Worm (Caenorhabditis elegans): Measurements from ENCODE around the gene nhr-178.

Gene nhr-178

DNA sequence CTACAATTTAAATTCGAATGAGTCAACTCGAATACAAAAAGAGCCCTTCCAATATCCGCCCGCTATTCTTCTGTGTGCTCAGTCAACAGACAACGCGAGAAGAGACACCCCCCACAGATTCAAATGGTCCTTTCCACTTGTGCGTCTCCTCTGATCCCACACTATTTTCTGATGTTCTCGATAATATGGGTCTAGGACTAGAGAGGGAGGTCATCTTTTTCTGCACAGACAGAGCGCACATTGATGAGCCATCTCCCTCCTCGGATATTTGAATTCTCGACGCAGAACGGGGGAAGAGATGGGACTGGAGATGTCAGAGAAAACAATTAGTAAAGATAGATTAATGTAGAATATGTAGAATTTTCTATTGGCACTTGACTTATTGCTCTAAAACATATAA lies 37.1 kb downstream of the nhr-178 start:
- TF ChIP-seq lin-39 (tag; optimal IDR thresholded peaks at IDR 0.05): no peak
- TF ChIP-seq zip-11 (GFP tag; IDR thresholded peaks at IDR 0.05): no peak
- no peak for TF ChIP-seq daf-16 (GFP tag; optimal IDR thresholded peaks at IDR 0.05)
- no peak for TF ChIP-seq daf-16 (tag; optimal IDR thresholded peaks at IDR 0.05)
- TF ChIP-seq T20F7.1 (GFP tag; optimal IDR thresholded peaks at IDR 0.05): no peak
- no peak for TF ChIP-seq unc-39 (tag; optimal IDR thresholded peaks at IDR 0.05)
- TF ChIP-seq unc-62 (GFP tag; optimal IDR thresholded peaks at IDR 0.05 in 1 of 2): no peak
- no peak for TF ChIP-seq unc-62 (tag; optimal IDR thresholded peaks at IDR 0.05)
- TF ChIP-seq ZK546.5 (tag; optimal IDR thresholded peaks at IDR 0.05): no peak
- TF ChIP-seq dmd-9 (GFP tag; IDR thresholded peaks at IDR 0.05): no peak
- no peak for TF ChIP-seq mes-2 (tag; optimal IDR thresholded peaks at IDR 0.05; ENCODE audit: poor library complexity, severe bottlenecking)
- no peak for TF ChIP-seq madf-9 (GFP tag; conservative IDR thresholded peaks at IDR 0.05)
- no peak for TF ChIP-seq pha-4 (GFP tag; IDR thresholded peaks at IDR 0.05)
- TF ChIP-seq pha-4 (tag; optimal IDR thresholded peaks at IDR 0.05): no peak
- no peak for TF ChIP-seq lir-3 (tag; optimal IDR thresholded peaks at IDR 0.05)
- TF ChIP-seq daf-8 (GFP tag; IDR thresholded peaks at IDR 0.05): no peak
- TF ChIP-seq rbr-2 (tag; optimal IDR thresholded peaks at IDR 0.05): no peak
- TF ChIP-seq ceh-32 (tag; optimal IDR thresholded peaks at IDR 0.05; ENCODE audit: poor library complexity): no peak
- TF ChIP-seq snpc-4 (tag; optimal IDR thresholded peaks at IDR 0.05): no peak
- no peak for TF ChIP-seq mxl-2 (GFP tag; conservative IDR thresholded peaks at IDR 0.05)
- no peak for TF ChIP-seq F49E8.2 (tag; optimal IDR thresholded peaks at IDR 0.05; ENCODE audit: borderline replicate concordance)
- no peak for TF ChIP-seq lin-1 (GFP tag; IDR thresholded peaks at IDR 0.05)

DNA sequence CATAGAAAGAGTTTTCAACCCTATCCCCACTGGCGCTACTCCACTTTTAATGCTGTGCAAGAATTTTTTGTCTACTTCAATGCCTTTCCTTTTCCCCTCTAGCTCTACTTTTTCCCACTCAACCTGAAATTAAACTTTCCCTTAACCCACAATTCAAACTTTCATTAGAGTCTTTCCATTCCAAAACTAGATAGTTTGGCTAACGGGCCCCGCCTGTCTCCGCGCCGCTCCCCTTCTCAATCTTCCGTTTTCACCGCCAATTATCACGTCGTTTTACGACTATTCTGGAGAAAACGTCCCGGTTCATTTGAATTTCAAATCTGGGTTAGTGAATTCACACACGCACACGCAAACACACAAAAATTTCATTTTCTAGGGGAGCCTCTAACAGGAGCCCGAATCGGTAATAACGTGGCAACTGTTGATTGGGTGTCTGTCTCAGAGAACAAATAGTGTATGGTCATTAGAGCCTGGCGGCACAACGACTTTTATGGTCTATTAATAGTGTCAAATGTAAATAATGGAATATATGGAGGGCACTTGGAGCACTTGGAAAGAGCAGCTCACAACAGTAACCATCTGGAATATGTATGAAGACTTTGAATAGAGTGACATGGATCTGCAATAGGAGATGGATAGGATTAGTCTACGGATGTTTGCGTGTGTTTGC lies 37.9 kb downstream of the nhr-178 start:
- TF ChIP-seq lin-29 (GFP tag; IDR thresholded peaks at IDR 0.05): no peak
- peak; percentile 67 for TF ChIP-seq aha-1 (tag)
- TF ChIP-seq unc-62 (GFP tag; optimal IDR thresholded peaks at IDR 0.05 in 1 of 2): peak in 1 of 2 experiments; percentile 52
- no peak for TF ChIP-seq unc-62 (tag; optimal IDR thresholded peaks at IDR 0.05)

DNA sequence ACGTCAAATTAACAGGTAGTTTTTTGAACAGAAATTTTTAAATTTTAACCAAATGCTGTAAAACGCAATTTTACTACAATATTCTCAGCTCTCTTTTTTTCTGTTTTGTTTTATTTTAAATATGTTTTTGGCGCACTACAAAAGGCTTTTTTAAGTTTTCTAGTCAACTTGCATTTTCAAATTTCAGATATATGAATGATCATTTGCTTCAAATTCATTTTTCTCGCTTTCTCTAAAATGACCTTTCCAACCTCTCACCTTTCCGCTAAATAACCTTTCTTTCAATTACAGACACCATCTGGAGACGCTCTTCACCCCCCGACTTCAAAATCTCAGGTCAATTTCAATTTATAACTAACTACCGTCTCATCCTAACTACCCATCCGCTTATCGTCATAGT lies 41.0 kb downstream of the nhr-178 start, which contains the start of gene cdc-25.2:
Gene cdc-25.2, plus strand, starts transcription at position 301 of the 400 bp plus-strand sequence.
- TF ChIP-seq spr-3 (GFP tag; optimal IDR thresholded peaks at IDR 0.05): no peak
- no peak for TF ChIP-seq ztf-11 (tag; optimal IDR thresholded peaks at IDR 0.05)
- no peak for TF ChIP-seq ceh-44 (GFP tag; IDR thresholded peaks at IDR 0.05)
- no peak for TF ChIP-seq R02D3.7 (tag; optimal IDR thresholded peaks at IDR 0.05)
- no peak for TF ChIP-seq unc-130 (GFP tag; optimal IDR thresholded peaks at IDR 0.05)
- no peak for TF ChIP-seq unc-39 (tag; optimal IDR thresholded peaks at IDR 0.05)
- no peak for TF ChIP-seq nhr-48 (tag; optimal IDR thresholded peaks at IDR 0.05)
- no peak for TF ChIP-seq Y75B8A.6 (GFP tag; IDR thresholded peaks at IDR 0.05)
- TF ChIP-seq hlh-11 (tag; optimal IDR thresholded peaks at IDR 0.05): no peak
- no peak for TF ChIP-seq nhr-6 (tag; optimal IDR thresholded peaks at IDR 0.05)
- no peak for TF ChIP-seq pqm-1 (tag; optimal IDR thresholded peaks at IDR 0.05)
- TF ChIP-seq zip-11 (GFP tag; IDR thresholded peaks at IDR 0.05): no peak
- TF ChIP-seq F37D6.2 (tag; optimal IDR thresholded peaks at IDR 0.05): no peak
- TF ChIP-seq spr-1 (tag; optimal IDR thresholded peaks at IDR 0.05): no peak
- TF ChIP-seq set-16 (GFP tag; IDR thresholded peaks at IDR 0.05): no peak
- TF ChIP-seq hmg-1.1 (GFP tag; IDR thresholded peaks at IDR 0.05): no peak
- TF ChIP-seq fkh-10 (GFP tag; optimal IDR thresholded peaks at IDR 0.05): no peak
- TF ChIP-seq mes-2 (tag; optimal IDR thresholded peaks at IDR 0.05; ENCODE audit: poor library complexity, severe bottlenecking): no peak
- no peak for TF ChIP-seq cey-2 (tag; optimal IDR thresholded peaks at IDR 0.05; ENCODE audit: borderline replicate concordance, insufficient read depth)

Data from whole organism, L4 larva.